Worm (Caenorhabditis elegans) whole organism, late embryonic: Measurements from ENCODE around the gene ama-1.

Experiments
- ama-1 ChIP-seq: fragments of 150-350 bp; optimal IDR thresholded peaks from 2 replicates; lab custom pipeline; 2014
- lin-11 ChIP-seq: fragments of 200-800 bp; sonication (Bioruptor generic); optimal IDR thresholded peaks from 2 replicates; lab custom pipeline; 2018; ENCODE audit warnings: mild to moderate bottlenecking, missing genetic modification characterization, missing compliant biosample characterization

DNA sequence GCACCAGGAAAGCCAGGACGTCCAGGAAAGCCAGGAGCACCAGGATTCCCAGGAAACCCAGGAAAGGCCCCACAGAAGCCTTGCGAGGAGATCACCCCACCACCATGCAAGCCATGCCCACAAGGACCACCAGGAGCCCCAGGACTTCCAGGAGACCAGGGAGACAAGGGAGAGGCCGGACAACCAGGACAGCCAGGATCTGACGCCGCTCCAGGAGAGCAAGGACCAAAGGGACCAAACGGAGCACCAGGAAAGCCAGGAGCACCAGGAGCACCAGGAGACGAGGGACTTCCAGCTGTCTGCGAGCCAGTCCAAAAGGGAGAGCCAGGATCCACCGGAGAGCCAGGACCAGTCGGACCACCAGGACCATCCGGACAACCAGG, 11.9 kb upstream of the ama-1 start:
- TF ChIP-seq ama-1 (lab: Kevin White, UChicago) (no peak), lin-11 (no peak)
